Worm (Caenorhabditis elegans) whole organism, late embryonic: ENCODE data around the gene srsx-19.

ENCODE experiments used
- F13H6.1 ChIP-seq: sonication (generic microtip); optimal IDR thresholded peaks from 2 replicates; lab custom pipeline; 2016; ENCODE audit warnings: missing genetic modification characterization, missing compliant biosample characterization
- K02D7.2 ChIP-seq: sonication (generic microtip); optimal IDR thresholded peaks from 2 replicates; lab custom pipeline; 2017; ENCODE audit warnings: mild to moderate bottlenecking, missing genetic modification characterization, missing compliant biosample characterization
- T23F11.4 ChIP-seq: fragments of 200-800 bp; sonication (Bioruptor generic); optimal IDR thresholded peaks from 2 replicates; lab custom pipeline; 2018; ENCODE audit warnings: mild to moderate bottlenecking, missing genetic modification characterization, missing compliant biosample characterization
- ama-1 ChIP-seq: fragments of 150-350 bp; optimal IDR thresholded peaks from 2 replicates; lab custom pipeline; 2014
- ceh-14 ChIP-seq: sonication (generic microtip); optimal IDR thresholded peaks from 2 replicates; lab custom pipeline; 2016; ENCODE audit warnings: missing genotype, missing genetic modification characterization, missing compliant biosample characterization
- ceh-19 ChIP-seq: fragments of 200-800 bp; sonication (Bioruptor generic); optimal IDR thresholded peaks from 2 replicates; lab custom pipeline; 2018; ENCODE audit warnings: mild to moderate bottlenecking, missing genetic modification characterization, missing compliant biosample characterization
- ceh-24 ChIP-seq: sonication (generic microtip); optimal IDR thresholded peaks from 2 replicates; lab custom pipeline; 2016; ENCODE audit warnings: mild to moderate bottlenecking, missing genetic modification characterization, missing compliant biosample characterization
- ceh-30 ChIP-seq: fragments of 150-350 bp; optimal IDR thresholded peaks from 2 replicates; lab custom pipeline; 2014; ENCODE audit warnings: missing biosample characterization, missing genetic modification characterization
- ceh-31 ChIP-seq: sonication (generic microtip); optimal IDR thresholded peaks from 2 replicates; lab custom pipeline; 2016; ENCODE audit warnings: missing genetic modification characterization, missing compliant biosample characterization
- ceh-34 ChIP-seq: sonication (generic microtip); optimal IDR thresholded peaks from 2 replicates; lab custom pipeline; 2016; ENCODE audit warnings: mild to moderate bottlenecking, missing genetic modification characterization, missing compliant biosample characterization
- ceh-48 ChIP-seq: sonication (generic microtip); optimal IDR thresholded peaks from 2 replicates; lab custom pipeline; 2016; ENCODE audit warnings: missing genetic modification characterization, inconsistent platforms, missing compliant biosample characterization
- ceh-9 ChIP-seq: sonication (generic microtip); optimal IDR thresholded peaks from 2 replicates; lab custom pipeline; 2016; ENCODE audit warnings: mild to moderate bottlenecking, missing genetic modification characterization, inconsistent platforms, missing compliant biosample characterization
- che-1 ChIP-seq: sonication (generic microtip); optimal IDR thresholded peaks from 2 replicates; lab custom pipeline; 2016; ENCODE audit warnings: mild to moderate bottlenecking, missing genetic modification characterization, missing compliant biosample characterization
- dmd-4 ChIP-seq: sonication (generic microtip); optimal IDR thresholded peaks from 2 replicates; lab custom pipeline; 2016; ENCODE audit warnings: borderline replicate concordance, missing genetic modification characterization, missing compliant biosample characterization
- elt-4 ChIP-seq: sonication (generic microtip); optimal IDR thresholded peaks from 2 replicates; lab custom pipeline; 2016; ENCODE audit warnings: missing genetic modification characterization, missing compliant biosample characterization
- ets-4 ChIP-seq: sonication (generic microtip); optimal IDR thresholded peaks from 2 replicates; lab custom pipeline; 2016; ENCODE audit warnings: missing genetic modification characterization, missing compliant biosample characterization
- eyg-1 ChIP-seq: sonication (generic microtip); optimal IDR thresholded peaks from 2 replicates; lab custom pipeline; 2016; ENCODE audit warnings: missing genotype, missing genetic modification characterization, missing compliant biosample characterization
- fax-1 ChIP-seq: sonication (generic microtip); optimal IDR thresholded peaks from 2 replicates; lab custom pipeline; 2016; ENCODE audit warnings: missing genotype, missing genetic modification characterization, missing compliant biosample characterization
- hlh-8 ChIP-seq: sonication (generic microtip); optimal IDR thresholded peaks from 2 replicates; lab custom pipeline; 2016; ENCODE audit warnings: missing genotype, missing genetic modification characterization, missing compliant biosample characterization
- madf-2 ChIP-seq: sonication (generic microtip); optimal IDR thresholded peaks from 2 replicates; lab custom pipeline; 2017; ENCODE audit warnings: missing genetic modification characterization, missing compliant biosample characterization
- nhr-232 ChIP-seq: sonication (generic microtip); optimal IDR thresholded peaks from 2 replicates; lab custom pipeline; 2016; ENCODE audit warnings: missing genetic modification characterization, missing compliant biosample characterization
- npax-4 ChIP-seq: sonication (generic microtip); optimal IDR thresholded peaks from 2 replicates; lab custom pipeline; 2016; ENCODE audit warnings: missing genetic modification characterization, missing compliant biosample characterization
- pha-2 ChIP-seq: sonication (generic microtip); optimal IDR thresholded peaks from 2 replicates; lab custom pipeline; 2017; ENCODE audit warnings: mild to moderate bottlenecking, missing genetic modification characterization, missing compliant biosample characterization
- pros-1 ChIP-seq: fragments of 150-350 bp; optimal IDR thresholded peaks from 2 replicates; lab custom pipeline; 2014; ENCODE audit warnings: missing biosample characterization, missing genetic modification reagents, missing genetic modification characterization
- ref-2 ChIP-seq: sonication (generic microtip); optimal IDR thresholded peaks from 2 replicates; lab custom pipeline; 2016; ENCODE audit warnings: missing genetic modification characterization, missing compliant biosample characterization
- rnt-1 ChIP-seq: sonication (generic microtip); optimal IDR thresholded peaks from 2 replicates; lab custom pipeline; 2016; ENCODE audit warnings: missing genetic modification characterization, missing compliant biosample characterization
- sox-2 ChIP-seq: fragments of 200-800 bp; sonication (Bioruptor generic); IDR thresholded peaks from 2 replicates; pipeline ENCODE4 v1.3.6; 2022; ENCODE audit warnings: missing genetic modification reagents, missing genetic modification characterization, missing compliant biosample characterization
- sox-4 ChIP-seq: sonication (generic microtip); optimal IDR thresholded peaks from 2 replicates; lab custom pipeline; 2017; ENCODE audit warnings: mild to moderate bottlenecking, missing genetic modification characterization, inconsistent platforms, missing compliant biosample characterization
- tbx-2 ChIP-seq: sonication (generic microtip); optimal IDR thresholded peaks from 2 replicates; lab custom pipeline; 2016; ENCODE audit warnings: missing genetic modification characterization, missing compliant biosample characterization
- ttx-3 ChIP-seq: sonication (generic microtip); optimal IDR thresholded peaks from 2 replicates; lab custom pipeline; 2016; ENCODE audit warnings: missing genetic modification reagents, missing genetic modification characterization, missing compliant biosample characterization
- unc-3 ChIP-seq, 2 experiments: fragments of 200-800 bp in 1 of 2; sonication (Bioruptor generic) in 1 of 2; sonication (generic microtip) in 1 of 2; conservative IDR thresholded peaks in 1 of 2; optimal IDR thresholded peaks in 1 of 2; 2 replicates each; pipeline versions ENCODE4 v1.3.6 to Lab custom; 2016 to 2022; ENCODE audit warnings: missing compliant biosample characterization in 2 of 2, missing genetic modification characterization in 2 of 2, missing genetic modification reagents in 1 of 2
- unc-42 ChIP-seq: sonication (generic microtip); optimal IDR thresholded peaks from 2 replicates; lab custom pipeline; 2016; ENCODE audit warnings: missing genotype, missing genetic modification characterization, missing compliant biosample characterization
- unc-86 ChIP-seq: sonication (generic microtip); optimal IDR thresholded peaks from 2 replicates; lab custom pipeline; 2016; ENCODE audit warnings: missing genetic modification characterization, missing compliant biosample characterization
- ztf-16 ChIP-seq: sonication (generic microtip); optimal IDR thresholded peaks from 2 replicates; lab custom pipeline; 2017; ENCODE audit warnings: missing genetic modification characterization, missing compliant biosample characterization

srsx-19 gene

DNA sequence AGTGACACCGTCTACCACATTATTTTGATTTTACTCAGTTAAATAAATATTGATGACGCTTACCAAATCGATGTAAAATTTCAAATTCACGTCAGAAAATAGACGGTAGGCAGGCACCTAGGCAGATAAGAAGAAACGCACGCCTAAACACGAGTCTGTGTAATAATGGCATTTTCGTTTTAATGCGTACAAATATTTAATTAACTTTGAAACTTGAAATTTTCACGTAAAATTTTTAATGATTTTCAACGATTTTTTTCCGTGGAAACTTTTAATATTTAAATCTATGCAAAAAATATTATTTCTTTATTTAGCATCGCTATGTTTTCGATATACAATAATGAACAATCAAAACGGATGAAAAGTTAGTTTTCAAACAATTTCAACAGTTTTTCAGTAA lies 43.8 kb downstream of the srsx-19 start, which contains the start of gene C06B3.16:
Gene C06B3.16 (plus strand): TSS at position 301 of the 400 bp plus-strand sequence.
- TF ChIP-seq ceh-9 (no peak), ama-1 (lab: Kevin White, UChicago) (no peak), ceh-34 (tag; lab: Kevin White, UChicago) (no peak)

DNA sequence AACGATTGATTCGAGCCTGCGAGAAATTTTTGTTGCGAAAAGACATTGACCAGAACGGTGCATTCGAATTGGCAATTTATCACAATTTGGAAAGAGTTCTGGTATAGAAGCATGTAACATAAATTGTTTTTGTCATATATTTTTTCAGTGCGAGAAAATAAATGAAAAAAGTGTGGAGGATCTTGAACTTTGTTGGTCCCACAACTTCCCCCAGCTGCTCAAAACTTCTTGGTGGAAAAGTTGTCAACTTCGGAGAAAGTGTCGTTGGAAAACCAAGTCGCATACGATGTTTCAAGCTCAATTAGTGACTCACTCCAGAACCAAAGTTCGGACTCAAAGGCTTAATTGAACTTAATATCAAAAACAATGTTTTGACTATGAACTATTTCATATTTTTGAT lies 44.5 kb downstream of the srsx-19 start:
- TF ChIP-seq hlh-8 (tag; lab: Kevin White, UChicago) (no peak), T23F11.4 (GFP tag; lab: Kevin White, UChicago) (no peak), ceh-24 (tag; lab: Kevin White, UChicago) (no peak), ceh-14 (tag; lab: Kevin White, UChicago) (no peak), che-1 (no peak), elt-4 (tag; lab: Kevin White, UChicago) (no peak), ets-4 (tag; lab: Kevin White, UChicago) (no peak), ceh-48 (tag; lab: Kevin White, UChicago) (no peak), ceh-19 (GFP tag; lab: Kevin White, UChicago) (no peak)

DNA sequence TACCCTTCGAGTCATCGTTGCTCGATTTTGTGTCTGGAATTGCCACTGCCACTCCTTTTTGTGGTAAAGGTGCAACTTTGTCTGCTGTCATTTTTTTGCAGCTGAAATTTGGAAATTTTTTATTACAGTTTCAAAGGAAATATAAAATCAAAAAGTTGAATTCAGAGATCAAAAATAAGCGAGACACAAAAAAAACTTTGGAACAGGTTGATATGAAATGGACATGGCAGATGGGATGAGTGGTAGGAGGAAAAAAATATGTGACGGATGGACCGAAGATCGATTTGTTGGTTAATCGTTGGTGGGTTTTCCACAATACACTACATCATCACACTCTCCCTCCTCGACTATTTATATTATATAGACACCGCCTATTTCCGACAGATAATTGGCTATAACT lies 47.1 kb downstream of the srsx-19 start, which contains the start of gene R10D12.1:
Gene R10D12.1 (minus strand): TSS at position 101 of the 400 bp plus-strand sequence.
- TF ChIP-seq pros-1 (tag; lab: Kevin White, UChicago) (no peak), rnt-1 (tag; lab: Kevin White, UChicago) (no peak), fax-1 (no peak), F13H6.1 (tag; lab: Kevin White, UChicago) (no peak), dmd-4 (no peak), ceh-9 (no peak)
- TF ChIP-seq, all 69 proteins: peak for 0

- TF ChIP-seq F13H6.1 (tag; lab: Kevin White, UChicago) (no peak), ttx-3 (no peak), sox-4 (no peak), hlh-8 (tag; lab: Kevin White, UChicago) (no peak), eyg-1 (no peak), fax-1 (no peak), unc-42 (no peak), unc-3 (GFP tag; conservative IDR thresholded peaks at IDR 0.05; lab: Robert Waterston, UW) (no peak), unc-3 (tag; optimal IDR thresholded peaks at IDR 0.05; lab: Kevin White, UChicago) (no peak), ceh-30 (tag; lab: Kevin White, UChicago) (no peak), madf-2 (no peak), tbx-2 (tag; lab: Kevin White, UChicago) (no peak), ceh-48 (tag; lab: Kevin White, UChicago) (no peak), K02D7.2 (tag; lab: Kevin White, UChicago) (no peak), unc-86 (tag; lab: Kevin White, UChicago) (no peak), pha-2 (no peak), nhr-232 (tag; lab: Kevin White, UChicago) (no peak), npax-4 (tag; lab: Kevin White, UChicago) (no peak)
Observed at ce11 chrV:13935423-13935822, 48.0 kb downstream of the srsx-19 start.

- no peak for TF ChIP-seq madf-2
Observed at ce11 chrV:13936052-13936451, 48.6 kb downstream of the srsx-19 start.

ce11 chrV:13936850-13937249 lies 49.4 kb downstream of the srsx-19 start, which contains the start of gene srw-145:
srw-145 (plus strand) TSS chrV:13937150.
- TF ChIP-seq ztf-16 (tag; lab: Kevin White, UChicago) (no peak), sox-2 (GFP tag; lab: Robert Waterston, UW) (no peak), T23F11.4 (GFP tag; lab: Kevin White, UChicago) (no peak), ref-2 (tag; lab: Kevin White, UChicago) (no peak), ceh-30 (tag; lab: Kevin White, UChicago) (no peak), unc-42 (no peak), ceh-31 (tag; lab: Kevin White, UChicago) (no peak)
